Worm (Caenorhabditis elegans): ENCODE measurements around the gene F44A2.5.

- no peak for TF ChIP-seq drap-1 (GFP tag; optimal IDR thresholded peaks at IDR 0.05)
- TF ChIP-seq sptf-1 (tag; optimal IDR thresholded peaks at IDR 0.05), result no peak
- TF ChIP-seq lsy-2 (tag; optimal IDR thresholded peaks at IDR 0.05), result no peak
- TF ChIP-seq unc-62 (GFP tag; optimal IDR thresholded peaks at IDR 0.05), result no peak
- TF ChIP-seq nhr-28 (tag; optimal IDR thresholded peaks at IDR 0.05), result no peak
- no peak for TF ChIP-seq pha-4 (tag; optimal IDR thresholded peaks at IDR 0.05)
- TF ChIP-seq ham-2 (GFP tag; optimal IDR thresholded peaks at IDR 0.05), result no peak
- no peak for TF ChIP-seq mep-1 (tag; optimal IDR thresholded peaks at IDR 0.05)
These were observed 39.0 kb downstream of the F44A2.5 start, which contains the start of gene coq-6 for ce11 chrV:9336462-9336861.

All from whole organism, mixed stage, embryonic.